Worm (Caenorhabditis elegans) whole organism, late embryonic: Measurements from ENCODE around the gene prp-8.

Experiments used
- K09A11.1 ChIP-seq: sonication (generic microtip); optimal IDR thresholded peaks from 2 replicates; lab custom pipeline; 2017; ENCODE audit warnings: antibody characterized with exemption, mild to moderate bottlenecking, missing genetic modification characterization, missing compliant biosample characterization; ENCODE audit not compliant: insufficient read depth
- che-1 ChIP-seq: sonication (generic microtip); optimal IDR thresholded peaks from 2 replicates; lab custom pipeline; 2016; ENCODE audit warnings: mild to moderate bottlenecking, missing genetic modification characterization, missing compliant biosample characterization
- elt-2 ChIP-seq: sonication (generic microtip); optimal IDR thresholded peaks from 2 replicates; lab custom pipeline; 2016; ENCODE audit warnings: missing genetic modification reagents, missing genetic modification characterization, missing compliant biosample characterization
- fkh-10 ChIP-seq: fragments of 150-350 bp; optimal IDR thresholded peaks from 2 replicates; lab custom pipeline; 2014; ENCODE audit warnings: missing biosample characterization, missing genetic modification reagents, missing genetic modification characterization
- lin-11 ChIP-seq: fragments of 200-800 bp; sonication (Bioruptor generic); optimal IDR thresholded peaks from 2 replicates; lab custom pipeline; 2018; ENCODE audit warnings: mild to moderate bottlenecking, missing genetic modification characterization, missing compliant biosample characterization
- unc-42 ChIP-seq: sonication (generic microtip); optimal IDR thresholded peaks from 2 replicates; lab custom pipeline; 2016; ENCODE audit warnings: missing genotype, missing genetic modification characterization, missing compliant biosample characterization

DNA sequence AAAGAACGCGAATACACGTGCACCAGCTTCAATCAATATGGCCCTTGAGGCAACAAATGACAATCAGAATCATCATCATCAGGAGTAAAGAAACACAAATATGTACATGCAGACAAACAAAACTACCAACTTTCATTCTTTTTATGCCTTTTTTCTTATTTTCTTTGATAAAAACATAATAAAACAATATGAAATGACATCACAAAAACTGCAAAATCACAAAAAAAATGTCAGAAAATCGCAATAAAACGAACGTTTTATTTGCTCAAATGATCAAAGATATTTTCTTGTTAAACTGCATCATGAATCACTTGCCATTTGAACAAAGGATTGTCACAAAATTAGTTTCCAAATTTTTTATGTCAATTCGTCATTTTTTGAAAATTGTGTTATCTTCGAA, 9.8 kb upstream of the prp-8 start:
- TF ChIP-seq unc-42 (tag; lab: Kevin White, UChicago) = no peak
- no peak for TF ChIP-seq elt-2
- no peak for TF ChIP-seq lin-11 (tag; lab: Kevin White, UChicago)
- no peak for TF ChIP-seq K09A11.1 (tag; lab: Kevin White, UChicago)
- no peak for TF ChIP-seq che-1 (tag; lab: Kevin White, UChicago)
- no peak for TF ChIP-seq fkh-10 (GFP tag; lab: Kevin White, UChicago)
